Fruit fly (Drosophila melanogaster) whole organism, embryonic: ENCODE data around the gene sll.

Experiments used
- Abd-B ChIP-seq: fragments of 200-800 bp; sonication (Bioruptor generic); optimal IDR thresholded peaks from 2 replicates; lab custom pipeline; 2018; ENCODE audit warnings: missing biosample characterization, mild to moderate bottlenecking, missing genetic modification characterization, moderate library complexity
- Antp ChIP-seq: fragments of 200-800 bp; sonication (Bioruptor generic); optimal IDR thresholded peaks from 3 replicates; lab custom pipeline; 2016; ENCODE audit warnings: missing biosample characterization, missing genetic modification characterization
- Bgb ChIP-seq: fragments of 200-800 bp; sonication (Bioruptor generic); IDR thresholded peaks from 2 replicates; pipeline ENCODE4 v1.3.6; 2022; ENCODE audit warnings: missing biosample characterization, missing genetic modification characterization; ENCODE audit not compliant: partially characterized antibody
- CG12071 ChIP-seq: fragments of 200-800 bp; sonication (Bioruptor generic); optimal IDR thresholded peaks from 3 replicates; lab custom pipeline; 2018; ENCODE audit warnings: missing biosample characterization, mild to moderate bottlenecking, missing genetic modification characterization
- CG15514 ChIP-seq: fragments of 200-800 bp; sonication (Bioruptor generic); optimal IDR thresholded peaks from 3 replicates; lab custom pipeline; 2017; ENCODE audit warnings: missing biosample characterization, missing genetic modification characterization, mild to moderate bottlenecking, moderate library complexity, missing genetic modification reagents
- CG16815 ChIP-seq: fragments of 200-800 bp; sonication (Bioruptor generic); optimal IDR thresholded peaks from 3 replicates; lab custom pipeline; 2017; ENCODE audit warnings: missing biosample characterization, mild to moderate bottlenecking, missing genetic modification characterization
- CG16863 ChIP-seq: fragments of 200-800 bp; sonication (Bioruptor generic); optimal IDR thresholded peaks from 3 replicates; lab custom pipeline; 2016; ENCODE audit warnings: missing biosample characterization, missing genetic modification characterization
- CG2120 ChIP-seq: fragments of 200-800 bp; sonication (Bioruptor generic); optimal IDR thresholded peaks from 3 replicates; lab custom pipeline; 2016; ENCODE audit warnings: missing biosample characterization, missing genetic modification characterization
- CG2199 ChIP-seq: fragments of 200-800 bp; sonication (Bioruptor generic); IDR thresholded peaks from 3 replicates; pipeline ENCODE4 v1.3.6; 2022; ENCODE audit warnings: missing biosample characterization, missing genetic modification characterization
- CG32532 ChIP-seq: fragments of 200-800 bp; sonication (Bioruptor generic); IDR thresholded peaks from 2 replicates; pipeline ENCODE4 v1.3.6; 2022; ENCODE audit warnings: missing biosample characterization, missing genetic modification characterization
- CG34224 ChIP-seq: fragments of 200-800 bp; sonication (Bioruptor generic); IDR thresholded peaks from 3 replicates; pipeline ENCODE4 v1.3.6; 2022; ENCODE audit warnings: missing biosample characterization, missing genetic modification characterization; ENCODE audit not compliant: partially characterized antibody
- CG6791 ChIP-seq: fragments of 200-800 bp; sonication (Bioruptor generic); IDR thresholded peaks from 3 replicates; pipeline ENCODE4 v1.3.6; 2022; ENCODE audit warnings: missing biosample characterization, missing genetic modification characterization; ENCODE audit not compliant: partially characterized antibody
- CG7556 ChIP-seq: fragments of 200-800 bp; sonication (Bioruptor generic); optimal IDR thresholded peaks from 2 replicates; lab custom pipeline; 2017; ENCODE audit warnings: missing biosample characterization, mild to moderate bottlenecking, missing genetic modification characterization
- CG7839 ChIP-seq: fragments of 200-800 bp; sonication (Bioruptor generic); optimal IDR thresholded peaks from 3 replicates; lab custom pipeline; 2018; ENCODE audit warnings: missing biosample characterization, mild to moderate bottlenecking, missing genetic modification characterization, moderate library complexity
- CG8290 ChIP-seq, 3 experiments: fragments of 200-800 bp; sonication (Bioruptor generic); optimal IDR thresholded peaks; 2 replicates each; lab custom pipeline; 2016 to 2019; ENCODE audit warnings: missing biosample characterization in 3 of 3, missing genetic modification characterization in 3 of 3, mild to moderate bottlenecking in 2 of 3, moderate library complexity in 1 of 3
- CG9817 ChIP-seq: fragments of 200-800 bp; sonication (Bioruptor generic); optimal IDR thresholded peaks from 2 replicates; lab custom pipeline; 2018; ENCODE audit warnings: missing biosample characterization, mild to moderate bottlenecking, missing genetic modification characterization, moderate library complexity
- Camta ChIP-seq: fragments of 200-800 bp; sonication (Bioruptor generic); optimal IDR thresholded peaks from 2 replicates; lab custom pipeline; 2016; ENCODE audit warnings: missing biosample characterization, missing genetic modification characterization
- D19A ChIP-seq: fragments of 200-800 bp; optimal IDR thresholded peaks from 3 replicates; lab custom pipeline; 2019; ENCODE audit warnings: missing biosample characterization, mild to moderate bottlenecking, missing genetic modification characterization, moderate library complexity
- Dll ChIP-seq: fragments of 200-800 bp; sonication (Bioruptor generic); IDR thresholded peaks from 4 replicates; pipeline ENCODE4 v1.3.6; 2022; ENCODE audit warnings: missing biosample characterization, missing genetic modification characterization; ENCODE audit not compliant: partially characterized antibody
- Ets65A ChIP-seq: fragments of 200-800 bp; sonication (Bioruptor generic); peaks from one replicate; lab custom pipeline; 2016; ENCODE audit warnings: missing biosample characterization, missing genetic modification characterization
- HmgZ ChIP-seq: fragments of 200-800 bp; sonication (Bioruptor generic); optimal IDR thresholded peaks from 2 replicates; lab custom pipeline; 2018; ENCODE audit warnings: missing biosample characterization, mild to moderate bottlenecking, missing genetic modification characterization
- Hmr ChIP-seq: fragments of 200-800 bp; sonication (Bioruptor generic); optimal IDR thresholded peaks from 3 replicates; lab custom pipeline; 2017; ENCODE audit warnings: mild to moderate bottlenecking, missing biosample characterization, missing genetic modification reagents, missing genetic modification characterization
- Hsf ChIP-seq: fragments of 200-800 bp; sonication (Bioruptor generic); optimal IDR thresholded peaks from 3 replicates; lab custom pipeline; 2016; ENCODE audit warnings: missing biosample characterization, missing genetic modification characterization
- Lhr ChIP-seq: fragments of 200-800 bp; sonication (Bioruptor generic); optimal IDR thresholded peaks from 3 replicates; lab custom pipeline; 2017; ENCODE audit warnings: mild to moderate bottlenecking, missing biosample characterization, missing genetic modification reagents, missing genetic modification characterization
- NK7.1 ChIP-seq: fragments of 200-800 bp; sonication (Bioruptor generic); optimal IDR thresholded peaks from 3 replicates; lab custom pipeline; 2016; ENCODE audit warnings: missing biosample characterization, missing genetic modification characterization
- bab2 ChIP-seq: fragments of 200-800 bp; sonication (Bioruptor generic); optimal IDR thresholded peaks from 2 replicates; lab custom pipeline; 2016; ENCODE audit warnings: missing biosample characterization, missing genetic modification characterization
- bbx ChIP-seq: fragments of 200-800 bp; sonication (Bioruptor generic); IDR thresholded peaks from 2 replicates; pipeline ENCODE4 v1.3.6; 2022; ENCODE audit warnings: missing biosample characterization, missing genetic modification characterization; ENCODE audit not compliant: partially characterized antibody
- bigmax ChIP-seq: fragments of 200-800 bp; sonication (Bioruptor generic); optimal IDR thresholded peaks from 2 replicates; lab custom pipeline; 2018; ENCODE audit warnings: missing biosample characterization, mild to moderate bottlenecking, missing genetic modification characterization
- bowl ChIP-seq: fragments of 200-800 bp; sonication (Bioruptor generic); IDR thresholded peaks from 2 replicates; pipeline ENCODE4 v1.3.6; 2022; ENCODE audit warnings: missing biosample characterization, missing genetic modification characterization
- chif ChIP-seq, 2 experiments: fragments of 200-800 bp; sonication (Bioruptor generic); optimal IDR thresholded peaks; 3 replicates each; lab custom pipeline; 2016; ENCODE audit warnings: missing biosample characterization in 2 of 2, missing genetic modification characterization in 2 of 2
- crol ChIP-seq: fragments of 200-800 bp; sonication (Bioruptor generic); IDR thresholded peaks from 2 replicates; pipeline ENCODE4 v1.3.6; 2022; ENCODE audit warnings: missing biosample characterization, missing genetic modification characterization
- disco-r ChIP-seq: fragments of 200-800 bp; sonication (Bioruptor generic); optimal IDR thresholded peaks from 2 replicates; lab custom pipeline; 2016; ENCODE audit warnings: missing biosample characterization, missing genetic modification characterization
- dpn ChIP-seq, 2 experiments: fragments of 200-800 bp; sonication (Bioruptor generic); optimal IDR thresholded peaks; 3 replicates each; lab custom pipeline; 2016; ENCODE audit warnings: missing biosample characterization in 2 of 2, missing genetic modification characterization in 2 of 2
- exex ChIP-seq: fragments of 200-800 bp; sonication (Bioruptor generic); optimal IDR thresholded peaks from 4 replicates; lab custom pipeline; 2018; ENCODE audit warnings: missing biosample characterization, mild to moderate bottlenecking, missing genetic modification characterization, moderate library complexity
- eyg ChIP-seq: fragments of 200-800 bp; sonication (Bioruptor generic); optimal IDR thresholded peaks from 3 replicates; lab custom pipeline; 2016; ENCODE audit warnings: missing biosample characterization, missing genetic modification characterization
- gem ChIP-seq: fragments of 200-800 bp; sonication (Bioruptor generic); optimal IDR thresholded peaks from 2 replicates; lab custom pipeline; 2019; ENCODE audit warnings: missing biosample characterization, mild to moderate bottlenecking, missing genetic modification characterization, moderate library complexity
- ind ChIP-seq: fragments of 200-800 bp; sonication (Bioruptor generic); optimal IDR thresholded peaks from 3 replicates; lab custom pipeline; 2016; ENCODE audit warnings: missing biosample characterization, missing genetic modification characterization
- insv ChIP-seq, 2 experiments: fragments of 200-800 bp; sonication (Bioruptor generic); optimal IDR thresholded peaks; 3 replicates each; lab custom pipeline; 2016 to 2018; ENCODE audit warnings: missing biosample characterization in 2 of 2, missing genetic modification characterization in 2 of 2
- lmd ChIP-seq: fragments of 200-800 bp; sonication (Bioruptor generic); IDR thresholded peaks from 2 replicates; pipeline ENCODE4 v1.3.6; 2022; ENCODE audit warnings: missing biosample characterization, missing genetic modification characterization
- nau ChIP-seq: fragments of 200-800 bp; sonication (Bioruptor generic); optimal IDR thresholded peaks from 3 replicates; lab custom pipeline; 2017; ENCODE audit warnings: missing biosample characterization, mild to moderate bottlenecking, missing genetic modification characterization, missing genetic modification reagents
- nerfin-2 ChIP-seq: fragments of 200-800 bp; sonication (Bioruptor generic); IDR thresholded peaks from 2 replicates; pipeline ENCODE4 v1.3.6; 2022; ENCODE audit warnings: missing biosample characterization, missing genetic modification characterization; ENCODE audit not compliant: partially characterized antibody
- slbo ChIP-seq: fragments of 200-800 bp; sonication (Bioruptor generic); IDR thresholded peaks from 2 replicates; pipeline ENCODE4 v1.3.6; 2022; ENCODE audit warnings: missing biosample characterization, missing genetic modification characterization
- tio ChIP-seq: fragments of 200-800 bp; sonication (Bioruptor generic); optimal IDR thresholded peaks from 2 replicates; lab custom pipeline; 2017; ENCODE audit warnings: missing biosample characterization, missing genetic modification characterization, inconsistent platforms
- trem ChIP-seq: fragments of 200-800 bp; optimal IDR thresholded peaks from 3 replicates; lab custom pipeline; 2019; ENCODE audit warnings: missing biosample characterization, mild to moderate bottlenecking, missing genetic modification characterization, moderate library complexity
- ttk ChIP-seq: fragments of 200-800 bp; sonication (Bioruptor generic); IDR thresholded peaks from 2 replicates; pipeline ENCODE4 v2.1.2; 2022; ENCODE audit warnings: missing biosample characterization, missing genetic modification characterization
- wdn ChIP-seq: fragments of 200-800 bp; sonication (Bioruptor generic); IDR thresholded peaks from 2 replicates; pipeline ENCODE4 v1.3.6; 2022; ENCODE audit warnings: missing biosample characterization, missing genetic modification characterization
- zen2 ChIP-seq: fragments of 200-800 bp; sonication (Bioruptor generic); IDR thresholded peaks from 3 replicates; pipeline ENCODE4 v1.3.6; 2022; ENCODE audit warnings: missing biosample characterization, missing genetic modification characterization; ENCODE audit not compliant: partially characterized antibody

The sll gene

dm6 chr3R:17617121-17617975 is 11.4 kb downstream of the sll start (continued):
- TF ChIP-seq Hsf (GFP tag; lab: Kevin White, UChicago), result peak; percentile 20
- TF ChIP-seq bbx (GFP tag; lab: Robert Waterston, UW), result peak; percentile 70
- peak; percentile 46 for TF ChIP-seq HmgZ (tag; lab: Kevin White, UChicago)
- peak; percentile 23 to 27 for TF ChIP-seq dpn (GFP tag; optimal IDR thresholded peaks at IDR 0.05; lab: Kevin White, UChicago)
- peak; percentile 62; the same call in 1 of the 2 replicates for TF ChIP-seq CG32532
- TF ChIP-seq CG7556 (GFP tag; lab: Kevin White, UChicago), result peak; percentile 29
- no peak for TF ChIP-seq tio (GFP tag; lab: Kevin White, UChicago)
- TF ChIP-seq ttk (GFP tag; lab: Robert Waterston, UW), result no peak
- no peak for TF ChIP-seq CG12071 (GFP tag; lab: Kevin White, UChicago)
- no peak; the same call in 1 of the 2 replicates for TF ChIP-seq nerfin-2 (GFP tag; lab: Robert Waterston, UW)
- TF ChIP-seq CG8290 (GFP tag; optimal IDR thresholded peaks at IDR 0.05; lab: Kevin White, UChicago), result peak; percentile 35
- TF ChIP-seq CG8290 (tag; optimal IDR thresholded peaks at IDR 0.05; lab: Kevin White, UChicago), result peak in 1 of 2 experiments; percentile 52
- TF ChIP-seq D19A (tag; lab: Kevin White, UChicago), result peak; percentile 70
- peak; percentile 46 for TF ChIP-seq exex (tag; lab: Kevin White, UChicago)
- TF ChIP-seq zen2 (GFP tag; lab: Robert Waterston, UW), result no peak
- TF ChIP-seq gem, result peak; percentile 20
- TF ChIP-seq bab2 (GFP tag; lab: Kevin White, UChicago), result peak; percentile 32
- TF ChIP-seq Antp (GFP tag; lab: Kevin White, UChicago), result peak; percentile 3
- TF ChIP-seq chif (GFP tag; optimal IDR thresholded peaks at IDR 0.05; lab: Kevin White, UChicago), result peak in 1 of 2 experiments; percentile 13
- no peak for TF ChIP-seq CG9817 (tag; lab: Kevin White, UChicago)
- TF ChIP-seq eyg (GFP tag; lab: Kevin White, UChicago), result no peak
- no peak for TF ChIP-seq crol (GFP tag; lab: Robert Waterston, UW)
- no peak for TF ChIP-seq CG7839 (tag; lab: Kevin White, UChicago)
- no peak for TF ChIP-seq Camta (GFP tag; lab: Kevin White, UChicago)
- peak; percentile 54; the same call in 2 of the 3 replicates for TF ChIP-seq CG34224
- TF ChIP-seq CG16815, result no peak
- peak; percentile 22 for TF ChIP-seq ind (GFP tag; lab: Kevin White, UChicago)
- peak; percentile 68 for TF ChIP-seq Abd-B
- peak; percentile 70 for TF ChIP-seq slbo (GFP tag; lab: Robert Waterston, UW)
- TF ChIP-seq insv (GFP tag; optimal IDR thresholded peaks at IDR 0.05; lab: Kevin White, UChicago), result peak in 1 of 2 experiments; percentile 14
- peak; percentile 51 for TF ChIP-seq Bgb (GFP tag; lab: Robert Waterston, UW)
- TF ChIP-seq Dll, result no peak; the same call in 2 of the 4 replicates
- no peak for TF ChIP-seq bowl (GFP tag; lab: Robert Waterston, UW)
- peak; percentile 93 for TF ChIP-seq Ets65A (GFP tag; lab: Kevin White, UChicago)
- peak; percentile 8; the same call in 1 of the 2 replicates for TF ChIP-seq wdn (GFP tag; lab: Robert Waterston, UW)
- no peak for TF ChIP-seq trem (tag; lab: Kevin White, UChicago)
- peak; percentile 82 for TF ChIP-seq CG2199 (GFP tag; lab: Robert Waterston, UW)
- TF ChIP-seq nau, result peak; percentile 20
- TF ChIP-seq NK7.1 (GFP tag; lab: Kevin White, UChicago), result no peak
- peak; percentile 74 for TF ChIP-seq CG6791 (GFP tag; lab: Robert Waterston, UW)
- TF ChIP-seq Lhr, result peak; percentile 26
- TF ChIP-seq CG2120 (GFP tag; lab: Kevin White, UChicago), result no peak
- peak; percentile 70 for TF ChIP-seq bigmax (GFP tag; lab: Kevin White, UChicago)
- peak; percentile 36 for TF ChIP-seq Hmr (GFP tag; lab: Kevin White, UChicago)
- peak; percentile 7 for TF ChIP-seq disco-r (GFP tag; lab: Kevin White, UChicago)
- TF ChIP-seq CG15514 (GFP tag; lab: Kevin White, UChicago), result no peak
- TF ChIP-seq CG16863 (GFP tag; lab: Kevin White, UChicago), result no peak
- TF ChIP-seq lmd (GFP tag; lab: Robert Waterston, UW), result peak; percentile 14; the same call in 1 of the 2 replicates
